Fruit fly (Drosophila melanogaster) whole organism, prepupa: Measurements from ENCODE around the gene t.
A peak's percentile ranks its signal among the peaks of the same experiment; 100 is the strongest.

ENCODE experiments used
- Blimp-1 ChIP-seq: fragments of 200-800 bp; sonication (Bioruptor generic); optimal IDR thresholded peaks from 3 replicates; lab custom pipeline; 2017; ENCODE audit warnings: missing biosample characterization, missing genetic modification characterization, mild to moderate bottlenecking, moderate library complexity, missing genetic modification reagents
- CG10631 ChIP-seq: fragments of 200-800 bp; sonication (Bioruptor generic); optimal IDR thresholded peaks from 2 replicates; lab custom pipeline; 2016; ENCODE audit warnings: missing biosample characterization, missing genetic modification characterization
- CG10669 ChIP-seq: fragments of 200-800 bp; sonication (Bioruptor generic); optimal IDR thresholded peaks from 3 replicates; lab custom pipeline; 2018; ENCODE audit warnings: missing biosample characterization, mild to moderate bottlenecking, missing genetic modification characterization, moderate library complexity
- CG11762 ChIP-seq: fragments of 200-800 bp; sonication (Bioruptor generic); optimal IDR thresholded peaks from 3 replicates; lab custom pipeline; 2016; ENCODE audit warnings: missing biosample characterization, missing genetic modification characterization; ENCODE audit not compliant: insufficient read depth
- CG11902 ChIP-seq: fragments of 200-800 bp; sonication (Bioruptor generic); optimal IDR thresholded peaks from 3 replicates; lab custom pipeline; 2016; ENCODE audit warnings: missing biosample characterization, missing genetic modification characterization
- CG15336 ChIP-seq: fragments of 200-800 bp; sonication (Bioruptor generic); IDR thresholded peaks from 2 replicates; pipeline ENCODE4 v1.3.6; 2022; ENCODE audit warnings: missing biosample characterization, missing genetic modification characterization
- CG3032 ChIP-seq: fragments of 200-800 bp; optimal IDR thresholded peaks from 2 replicates; lab custom pipeline; 2019; ENCODE audit warnings: missing biosample characterization, mild to moderate bottlenecking, missing genetic modification characterization, moderate library complexity
- CG31627 ChIP-seq: fragments of 200-800 bp; sonication (Bioruptor generic); optimal IDR thresholded peaks from 3 replicates; lab custom pipeline; 2016; ENCODE audit warnings: missing biosample characterization, missing genetic modification characterization
- CG32006 ChIP-seq: fragments of 200-800 bp; sonication (Bioruptor generic); optimal IDR thresholded peaks from 3 replicates; lab custom pipeline; 2017; ENCODE audit warnings: missing biosample characterization, mild to moderate bottlenecking, missing genetic modification characterization
- CG34406 ChIP-seq: fragments of 200-800 bp; sonication (Bioruptor generic); optimal IDR thresholded peaks from 3 replicates; lab custom pipeline; 2016; ENCODE audit warnings: missing biosample characterization, missing genetic modification characterization
- CG3919 ChIP-seq: fragments of 200-800 bp; sonication (Bioruptor generic); optimal IDR thresholded peaks from 3 replicates; lab custom pipeline; 2016; ENCODE audit warnings: missing biosample characterization, missing genetic modification characterization
- CG4318 ChIP-seq: fragments of 200-800 bp; sonication (Bioruptor generic); optimal IDR thresholded peaks from 3 replicates; lab custom pipeline; 2017; ENCODE audit warnings: missing biosample characterization, mild to moderate bottlenecking, missing genetic modification characterization
- CG6163 ChIP-seq: fragments of 200-800 bp; sonication (Bioruptor generic); IDR thresholded peaks from 3 replicates; pipeline ENCODE4 v1.3.6; 2022; ENCODE audit warnings: missing biosample characterization, missing genetic modification characterization
- CG6276 ChIP-seq: fragments of 200-800 bp; sonication (Bioruptor generic); optimal IDR thresholded peaks from 2 replicates; lab custom pipeline; 2017; ENCODE audit warnings: missing biosample characterization, mild to moderate bottlenecking, missing genetic modification characterization
- CG6854 ChIP-seq: fragments of 200-800 bp; sonication (Bioruptor generic); optimal IDR thresholded peaks from 2 replicates; lab custom pipeline; 2017; ENCODE audit warnings: missing biosample characterization, mild to moderate bottlenecking, missing genetic modification characterization
- CG7368 ChIP-seq: fragments of 200-800 bp; sonication (Bioruptor generic); optimal IDR thresholded peaks from 3 replicates; lab custom pipeline; 2016; ENCODE audit warnings: missing biosample characterization, missing genetic modification characterization
- CG8119 ChIP-seq: fragments of 200-800 bp; sonication (Bioruptor generic); IDR thresholded peaks from 3 replicates; pipeline ENCODE4 v1.3.6; 2022; ENCODE audit warnings: missing biosample characterization, missing genetic modification characterization
- CG8319 ChIP-seq: fragments of 200-800 bp; sonication (Bioruptor generic); optimal IDR thresholded peaks from 3 replicates; lab custom pipeline; 2016; ENCODE audit warnings: missing biosample characterization, missing genetic modification characterization
- CG8632 ChIP-seq: fragments of 200-800 bp; sonication (Bioruptor generic); optimal IDR thresholded peaks from 3 replicates; lab custom pipeline; 2016; ENCODE audit warnings: missing biosample characterization, missing genetic modification characterization
- CG9139 ChIP-seq: fragments of 200-800 bp; sonication (Bioruptor generic); optimal IDR thresholded peaks from 3 replicates; lab custom pipeline; 2017; ENCODE audit warnings: missing biosample characterization, mild to moderate bottlenecking, missing genetic modification characterization
- Eip78C ChIP-seq: fragments of 200-800 bp; sonication (Bioruptor generic); peaks from one replicate; lab custom pipeline; 2016; ENCODE audit warnings: missing biosample characterization, missing genetic modification characterization
- Eip93F ChIP-seq: fragments of 200-800 bp; sonication (Bioruptor generic); optimal IDR thresholded peaks from 2 replicates; lab custom pipeline; 2016; ENCODE audit warnings: missing biosample characterization, mild to moderate bottlenecking, missing genetic modification characterization
- Ets21C ChIP-seq: fragments of 200-800 bp; sonication (Bioruptor generic); optimal IDR thresholded peaks from 3 replicates; lab custom pipeline; 2016; ENCODE audit warnings: missing biosample characterization, missing genetic modification characterization
- Ets96B ChIP-seq: fragments of 200-800 bp; optimal IDR thresholded peaks from 2 replicates; lab custom pipeline; 2019; ENCODE audit warnings: missing biosample characterization, mild to moderate bottlenecking, missing genetic modification characterization, moderate library complexity
- Gug ChIP-seq: fragments of 200-800 bp; sonication (Bioruptor generic); IDR thresholded peaks from 2 replicates; pipeline ENCODE4 v1.3.6; 2022; ENCODE audit warnings: missing biosample characterization, missing genetic modification characterization
- Hr38 ChIP-seq: sonication (Bioruptor generic); optimal IDR thresholded peaks from 2 replicates; lab custom pipeline; 2016; ENCODE audit warnings: missing biosample characterization, missing genetic modification characterization
- Hr4 ChIP-seq: fragments of 200-800 bp; sonication (Bioruptor generic); optimal IDR thresholded peaks from 3 replicates; lab custom pipeline; 2016; ENCODE audit warnings: missing biosample characterization, missing genetic modification characterization
- Lpt ChIP-seq: fragments of 200-800 bp; sonication (Bioruptor generic); optimal IDR thresholded peaks from 3 replicates; lab custom pipeline; 2016; ENCODE audit warnings: missing biosample characterization, missing genetic modification characterization
- Met ChIP-seq: fragments of 200-800 bp; sonication (Bioruptor generic); optimal IDR thresholded peaks from 3 replicates; lab custom pipeline; 2016; ENCODE audit warnings: missing biosample characterization, missing genetic modification characterization
- Smox ChIP-seq: fragments of 200-800 bp; sonication (Bioruptor generic); optimal IDR thresholded peaks from 3 replicates; lab custom pipeline; 2016; ENCODE audit warnings: missing biosample characterization, missing genetic modification characterization
- Sox14 ChIP-seq: fragments of 200-800 bp; sonication (Bioruptor generic); optimal IDR thresholded peaks from 3 replicates; lab custom pipeline; 2016; ENCODE audit warnings: missing biosample characterization, missing genetic modification characterization
- achi ChIP-seq: fragments of 200-800 bp; sonication (Bioruptor generic); optimal IDR thresholded peaks from 3 replicates; lab custom pipeline; 2016; ENCODE audit warnings: missing biosample characterization, missing genetic modification characterization
- acj6 ChIP-seq: fragments of 200-800 bp; sonication (Bioruptor generic); optimal IDR thresholded peaks from 3 replicates; lab custom pipeline; 2016; ENCODE audit warnings: missing biosample characterization, missing genetic modification characterization
- dac ChIP-seq: fragments of 200-800 bp; sonication (Bioruptor generic); optimal IDR thresholded peaks from 2 replicates; lab custom pipeline; 2017; ENCODE audit warnings: missing biosample characterization, mild to moderate bottlenecking, missing genetic modification characterization
- eg ChIP-seq: fragments of 200-800 bp; sonication (Bioruptor generic); IDR thresholded peaks from 3 replicates; pipeline ENCODE4 v1.3.6; 2022; ENCODE audit warnings: missing biosample characterization, missing genetic modification characterization
- fkh ChIP-seq: fragments of 200-800 bp; sonication (Bioruptor generic); optimal IDR thresholded peaks from 3 replicates; lab custom pipeline; 2017; ENCODE audit warnings: missing biosample characterization, mild to moderate bottlenecking, missing genetic modification characterization, moderate library complexity
- pdm3 ChIP-seq: fragments of 200-800 bp; sonication (Bioruptor generic); optimal IDR thresholded peaks from 3 replicates; lab custom pipeline; 2016; ENCODE audit warnings: missing biosample characterization, missing genetic modification characterization
- salr ChIP-seq, 2 experiments: fragments of 200-800 bp; sonication (Bioruptor generic); optimal IDR thresholded peaks; 3 replicates each; lab custom pipeline; 2016 to 2018; ENCODE audit warnings: missing biosample characterization in 2 of 2, missing genetic modification characterization in 2 of 2, mild to moderate bottlenecking in 1 of 2
- spab ChIP-seq: fragments of 200-800 bp; sonication (Bioruptor generic); optimal IDR thresholded peaks from 2 replicates; lab custom pipeline; 2017; ENCODE audit warnings: missing biosample characterization, mild to moderate bottlenecking, missing genetic modification characterization, missing genetic modification reagents
- svp ChIP-seq: fragments of 200-800 bp; sonication (Bioruptor generic); peaks from one replicate; lab custom pipeline; 2016; ENCODE audit warnings: missing biosample characterization, missing genetic modification characterization
- topi ChIP-seq: fragments of 200-800 bp; sonication (Bioruptor generic); optimal IDR thresholded peaks from 3 replicates; lab custom pipeline; 2016; ENCODE audit warnings: missing biosample characterization, missing genetic modification characterization

The t gene

dm6 chrX:9215485-9215884 lies 7.6 kb downstream of the t start, which contains the start of gene CG15368:
Gene CG15368 (plus strand): TSS chrX:9215785.
- TF ChIP-seq svp (GFP tag; lab: Kevin White, UChicago): no peak
- no peak for TF ChIP-seq Gug (GFP tag; lab: Robert Waterston, UW)
- no peak for TF ChIP-seq CG8119 (GFP tag; lab: Robert Waterston, UW)
- no peak for TF ChIP-seq CG32006 (GFP tag; lab: Kevin White, UChicago)
- TF ChIP-seq CG6163 (GFP tag; lab: Robert Waterston, UW): no peak
- no peak for TF ChIP-seq salr (GFP tag; optimal IDR thresholded peaks at IDR 0.05; lab: Kevin White, UChicago)
- no peak for TF ChIP-seq CG4318
- no peak for TF ChIP-seq pdm3 (GFP tag; lab: Kevin White, UChicago)
- TF ChIP-seq eg (GFP tag; lab: Robert Waterston, UW): no peak
- TF ChIP-seq, all 60 proteins: peak for 0

dm6 chrX:9214576-9214975 lies 8.5 kb downstream of the t start, which contains the start of gene Obp8a:
Gene Obp8a (plus strand): TSS chrX:9214876.
- TF ChIP-seq Blimp-1 (GFP tag; lab: Kevin White, UChicago) (no peak), svp (GFP tag; lab: Kevin White, UChicago) (peak; percentile 37)
- TF ChIP-seq, all 60 proteins: peak for 1

dm6 chrX:9210787-9211186 lies 12.3 kb downstream of the t start, which contains the start of gene SmydA-9:
Gene SmydA-9 (minus strand): TSS chrX:9210887.
- peak; percentile 23 for TF ChIP-seq svp (GFP tag; lab: Kevin White, UChicago)
- no peak for TF ChIP-seq CG34406 (GFP tag; lab: Kevin White, UChicago)
- TF ChIP-seq CG3032 (tag; lab: Kevin White, UChicago): no peak
- TF ChIP-seq topi (GFP tag; lab: Kevin White, UChicago): peak; percentile 10
- no peak for TF ChIP-seq dac (GFP tag; lab: Kevin White, UChicago)
- TF ChIP-seq Eip78C (GFP tag; lab: Kevin White, UChicago): peak; percentile 30
- TF ChIP-seq CG6276 (GFP tag; lab: Kevin White, UChicago): no peak
- TF ChIP-seq fkh (GFP tag; lab: Kevin White, UChicago): no peak
- no peak for TF ChIP-seq Ets96B (tag; lab: Kevin White, UChicago)

- peak; percentile 39 for TF ChIP-seq fkh (GFP tag; lab: Kevin White, UChicago)
- no peak for TF ChIP-seq Smox (GFP tag; lab: Kevin White, UChicago)
- TF ChIP-seq Blimp-1 (GFP tag; lab: Kevin White, UChicago): no peak
- no peak for TF ChIP-seq CG7368 (GFP tag; lab: Kevin White, UChicago)
- TF ChIP-seq Hr4: peak; percentile 16
- peak; percentile 47; the same call in 1 of the 2 replicates for TF ChIP-seq Gug (GFP tag; lab: Robert Waterston, UW)
- peak; percentile 24 for TF ChIP-seq CG11762 (GFP tag; lab: Kevin White, UChicago)
- no peak for TF ChIP-seq CG11902 (GFP tag; lab: Kevin White, UChicago)
- peak; percentile 64; the same call in 2 of the 3 replicates for TF ChIP-seq CG8119 (GFP tag; lab: Robert Waterston, UW)
- TF ChIP-seq CG4318: peak; percentile 54
- TF ChIP-seq eg (GFP tag; lab: Robert Waterston, UW): peak; percentile 83
- no peak for TF ChIP-seq Eip93F (GFP tag; lab: Kevin White, UChicago)
- no peak for TF ChIP-seq CG31627
- no peak for TF ChIP-seq Met (GFP tag; lab: Kevin White, UChicago)
- peak; percentile 20 for TF ChIP-seq spab
- TF ChIP-seq CG6163 (GFP tag; lab: Robert Waterston, UW): peak; percentile 76
- TF ChIP-seq Ets21C (GFP tag; lab: Kevin White, UChicago): no peak
- no peak for TF ChIP-seq Sox14 (GFP tag; lab: Kevin White, UChicago)
- TF ChIP-seq CG8632 (GFP tag; lab: Kevin White, UChicago): no peak
- TF ChIP-seq CG9139: no peak
- peak; percentile 47 for TF ChIP-seq achi (GFP tag; lab: Kevin White, UChicago)
- TF ChIP-seq CG10669 (GFP tag; lab: Kevin White, UChicago): peak; percentile 44
- TF ChIP-seq Lpt (GFP tag; lab: Kevin White, UChicago): no peak
- TF ChIP-seq CG15336 (GFP tag; lab: Robert Waterston, UW): peak; percentile 66
- TF ChIP-seq Eip78C (GFP tag; lab: Kevin White, UChicago): peak; percentile 52
- TF ChIP-seq pdm3 (GFP tag; lab: Kevin White, UChicago): peak; percentile 38
- no peak for TF ChIP-seq Hr38 (GFP tag; lab: Kevin White, UChicago)
- TF ChIP-seq acj6: peak; percentile 16
- no peak for TF ChIP-seq CG8319 (GFP tag; lab: Kevin White, UChicago)
- peak; percentile 48 for TF ChIP-seq svp (GFP tag; lab: Kevin White, UChicago)
- TF ChIP-seq CG3919 (GFP tag; lab: Kevin White, UChicago): peak; percentile 42
- TF ChIP-seq CG32006 (GFP tag; lab: Kevin White, UChicago): peak; percentile 67
- peak; percentile 37 for TF ChIP-seq CG34406 (GFP tag; lab: Kevin White, UChicago)
- peak; percentile 70 for TF ChIP-seq CG6276 (GFP tag; lab: Kevin White, UChicago)
- TF ChIP-seq CG6854: no peak
- TF ChIP-seq Ets96B (tag; lab: Kevin White, UChicago): peak; percentile 63
- peak; percentile 25 for TF ChIP-seq CG10631
These were observed 21.0 kb downstream of the t start for dm6 chrX:9201866-9202681.
